Worm (Caenorhabditis elegans): ENCODE data around the gene Y42A5A.1.

DNA sequence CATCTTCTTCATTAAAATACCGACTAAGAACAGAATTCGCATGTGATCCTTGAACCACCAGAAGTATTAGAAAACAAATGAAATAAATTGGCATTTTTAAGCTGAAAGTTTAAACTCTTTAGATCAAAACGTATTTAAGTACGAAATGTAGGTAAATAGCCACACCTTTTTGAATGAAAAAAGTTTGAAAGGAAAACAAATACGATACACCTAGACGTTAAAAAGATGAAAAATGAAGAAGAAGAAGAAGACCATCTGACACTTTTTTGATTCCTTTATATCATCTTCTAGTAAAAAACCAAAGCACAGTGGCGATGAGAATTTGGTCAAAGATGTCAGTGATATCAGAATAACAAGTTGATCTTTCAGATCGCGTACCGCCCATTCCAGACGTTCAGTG lies 8.1 kb downstream of the Y42A5A.1 start, which contains the start of gene Y42A5A.3:
- TF ChIP-seq flt-1 (GFP tag; IDR thresholded peaks at IDR 0.05) (no peak), tab-1 (GFP tag; IDR thresholded peaks at IDR 0.05) (no peak), ztf-29 (GFP tag; IDR thresholded peaks at IDR 0.05) (no peak), cog-1 (tag; optimal IDR thresholded peaks at IDR 0.05) (no peak)
